Worm (Caenorhabditis elegans): ENCODE data around the gene npr-1.

Gene npr-1

DNA sequence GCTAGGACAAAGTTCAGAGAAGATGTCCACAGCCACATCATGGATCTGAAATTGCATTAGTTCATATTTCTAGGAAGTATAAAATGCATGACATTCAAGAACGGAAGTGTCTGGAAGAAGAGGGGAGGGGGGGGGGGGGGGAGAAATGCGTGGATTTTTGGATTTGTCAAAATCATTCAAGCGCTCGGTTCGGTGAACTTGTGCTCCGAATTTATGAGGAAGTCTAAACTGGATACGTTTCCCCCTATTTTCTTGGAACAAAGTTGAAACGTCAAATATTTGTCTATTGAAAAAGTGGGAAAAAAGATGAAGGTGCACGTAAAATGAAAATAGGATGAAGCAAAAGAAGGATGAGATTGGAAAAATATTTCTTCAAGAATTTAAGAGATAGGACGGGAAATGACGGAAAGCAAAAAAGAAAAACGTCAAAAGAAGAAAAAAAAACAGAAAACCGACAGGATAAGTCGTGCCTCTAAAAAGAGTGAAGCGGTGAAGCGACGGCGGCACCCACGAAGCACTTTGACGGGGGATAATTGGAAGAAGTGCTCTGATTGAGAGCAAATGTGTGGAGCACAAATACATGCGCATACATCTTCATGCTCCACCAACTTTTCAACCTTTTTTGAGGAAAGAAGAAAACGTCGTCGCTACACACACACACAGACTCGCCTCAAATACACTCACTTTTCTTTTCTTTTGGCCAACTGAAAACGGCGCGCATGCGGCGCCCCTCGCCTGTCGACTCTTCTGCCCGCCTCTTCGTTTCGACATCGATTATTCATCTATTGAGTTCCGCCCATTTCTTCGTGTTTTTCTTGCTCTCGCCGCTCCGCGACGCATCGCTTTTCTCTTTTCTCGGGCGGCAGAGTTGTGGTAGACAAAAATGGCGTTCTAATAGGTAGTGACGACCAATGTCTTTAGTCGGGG is 48.9 kb downstream of the npr-1 start, which contains the start of gene F55D10.4 (continued):
- no peak for TF ChIP-seq lin-38 (GFP tag; IDR thresholded peaks at IDR 0.05)

DNA sequence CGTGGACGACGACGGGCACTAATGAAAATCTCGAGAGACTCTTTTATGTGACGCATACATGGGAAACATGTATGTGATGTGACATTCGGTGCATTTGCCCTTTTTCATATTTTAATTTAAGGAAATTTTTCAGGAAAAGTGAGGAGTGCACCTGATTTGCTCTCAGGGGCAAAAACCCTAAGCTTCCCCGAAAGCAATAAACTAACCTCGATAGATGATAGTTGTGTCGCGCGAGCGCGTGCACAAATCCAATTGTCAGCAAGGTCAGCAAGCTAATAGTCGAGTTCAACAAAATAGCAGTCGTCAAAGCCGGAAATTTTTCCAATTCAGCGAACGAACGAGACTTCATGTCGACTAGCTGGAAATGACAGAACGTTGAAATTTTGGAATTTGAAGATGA is 51.7 kb downstream of the npr-1 start:
- TF ChIP-seq aha-1 (tag) (peak; percentile 77), mdl-1 (tag; optimal IDR thresholded peaks at IDR 0.05) (no peak), ctbp-1 (GFP tag; IDR thresholded peaks at IDR 0.05) (0 out of 2 replicates have a peak, but pooled peaks have one; percentile 34), daf-16 (GFP tag; optimal IDR thresholded peaks at IDR 0.05) (no peak), daf-16 (tag; optimal IDR thresholded peaks at IDR 0.05) (no peak), fkh-10 (GFP tag; optimal IDR thresholded peaks at IDR 0.05) (peak; percentile 62)

Data from whole organism, L4 larva.